Fruit fly (Drosophila melanogaster) whole organism, embryonic: ENCODE data around the gene Rtnl1.

ENCODE experiments used
- Asciz ChIP-seq: fragments of 200-800 bp; sonication (Bioruptor generic); optimal IDR thresholded peaks from 2 replicates; lab custom pipeline; 2017; ENCODE audit warnings: missing biosample characterization, mild to moderate bottlenecking, missing genetic modification characterization, missing genetic modification reagents
- Atf-2 ChIP-seq: fragments of 200-800 bp; sonication (Bioruptor generic); optimal IDR thresholded peaks from 2 replicates; lab custom pipeline; 2016; ENCODE audit warnings: missing biosample characterization, missing genetic modification characterization
- Bgb ChIP-seq: fragments of 200-800 bp; sonication (Bioruptor generic); IDR thresholded peaks from 2 replicates; pipeline ENCODE4 v1.3.6; 2022; ENCODE audit warnings: missing biosample characterization, missing genetic modification characterization; ENCODE audit not compliant: partially characterized antibody
- BtbVII ChIP-seq: fragments of 200-800 bp; sonication (Bioruptor generic); optimal IDR thresholded peaks from 3 replicates; lab custom pipeline; 2017; ENCODE audit warnings: missing biosample characterization, mild to moderate bottlenecking, missing genetic modification characterization
- Bteb2 ChIP-seq: fragments of 200-800 bp; sonication (Bioruptor generic); optimal IDR thresholded peaks from 2 replicates; lab custom pipeline; 2016; ENCODE audit warnings: missing biosample characterization, missing genetic modification characterization
- CG10209 ChIP-seq: fragments of 200-800 bp; sonication (Bioruptor generic); optimal IDR thresholded peaks from 3 replicates; lab custom pipeline; 2017; ENCODE audit warnings: missing biosample characterization, mild to moderate bottlenecking, missing genetic modification characterization, missing genetic modification reagents
- CG10462 ChIP-seq: fragments of 200-800 bp; sonication (Bioruptor generic); optimal IDR thresholded peaks from 2 replicates; lab custom pipeline; 2016; ENCODE audit warnings: missing biosample characterization, missing genetic modification characterization
- CG11560 ChIP-seq: fragments of 200-800 bp; sonication (Bioruptor generic); IDR thresholded peaks from 3 replicates; pipeline ENCODE4 v1.3.6; 2022; ENCODE audit warnings: missing biosample characterization, missing genetic modification characterization
- CG13775 ChIP-seq: fragments of 200-800 bp; sonication (Bioruptor generic); optimal IDR thresholded peaks from 3 replicates; lab custom pipeline; 2017; ENCODE audit warnings: missing biosample characterization, mild to moderate bottlenecking, missing genetic modification characterization
- CG15514 ChIP-seq: fragments of 200-800 bp; sonication (Bioruptor generic); optimal IDR thresholded peaks from 3 replicates; lab custom pipeline; 2017; ENCODE audit warnings: missing biosample characterization, missing genetic modification characterization, mild to moderate bottlenecking, moderate library complexity, missing genetic modification reagents
- CG16779 ChIP-seq: fragments of 200-800 bp; sonication (Bioruptor generic); IDR thresholded peaks from 2 replicates; pipeline ENCODE4 v1.3.6; 2022; ENCODE audit warnings: missing biosample characterization, missing genetic modification characterization
- CG17912 ChIP-seq: fragments of 200-800 bp; sonication (Bioruptor generic); optimal IDR thresholded peaks from 2 replicates; lab custom pipeline; 2018; ENCODE audit warnings: missing biosample characterization, mild to moderate bottlenecking, missing genetic modification characterization
- CG18476 ChIP-seq: fragments of 200-800 bp; sonication (Bioruptor generic); optimal IDR thresholded peaks from 2 replicates; lab custom pipeline; 2016; ENCODE audit warnings: missing biosample characterization, mild to moderate bottlenecking, missing genetic modification characterization
- CG2120 ChIP-seq: fragments of 200-800 bp; sonication (Bioruptor generic); optimal IDR thresholded peaks from 3 replicates; lab custom pipeline; 2016; ENCODE audit warnings: missing biosample characterization, missing genetic modification characterization
- CG3163 ChIP-seq: fragments of 200-800 bp; sonication (Bioruptor generic); optimal IDR thresholded peaks from 3 replicates; lab custom pipeline; 2016; ENCODE audit warnings: missing biosample characterization, missing genetic modification characterization
- CG3407 ChIP-seq: fragments of 200-800 bp; sonication (Bioruptor generic); optimal IDR thresholded peaks from 2 replicates; lab custom pipeline; 2018; ENCODE audit warnings: missing biosample characterization, mild to moderate bottlenecking, missing genetic modification characterization
- CG34224 ChIP-seq: fragments of 200-800 bp; sonication (Bioruptor generic); IDR thresholded peaks from 3 replicates; pipeline ENCODE4 v1.3.6; 2022; ENCODE audit warnings: missing biosample characterization, missing genetic modification characterization; ENCODE audit not compliant: partially characterized antibody
- CG42726 ChIP-seq: fragments of 200-800 bp; sonication (Bioruptor generic); IDR thresholded peaks from 2 replicates; pipeline ENCODE4 v1.3.6; 2022; ENCODE audit warnings: missing biosample characterization, missing genetic modification characterization; ENCODE audit not compliant: partially characterized antibody
- CG5245 ChIP-seq: fragments of 200-800 bp; sonication (Bioruptor generic); optimal IDR thresholded peaks from 3 replicates; lab custom pipeline; 2016; ENCODE audit warnings: missing biosample characterization, missing genetic modification characterization
- CG7987 ChIP-seq: fragments of 200-800 bp; sonication (Bioruptor generic); optimal IDR thresholded peaks from 2 replicates; lab custom pipeline; 2018; ENCODE audit warnings: missing biosample characterization, mild to moderate bottlenecking, missing genetic modification characterization, moderate library complexity
- E2f1 ChIP-seq: fragments of 200-800 bp; sonication (Bioruptor generic); IDR thresholded peaks from 2 replicates; pipeline ENCODE4 v1.3.6; 2022; ENCODE audit warnings: missing biosample characterization, missing genetic modification characterization
- Gsc ChIP-seq: fragments of 200-800 bp; sonication (Bioruptor generic); IDR thresholded peaks from 2 replicates; pipeline ENCODE4 v1.3.6; 2022; ENCODE audit warnings: missing biosample characterization, missing genetic modification characterization
- Lhr ChIP-seq: fragments of 200-800 bp; sonication (Bioruptor generic); optimal IDR thresholded peaks from 3 replicates; lab custom pipeline; 2017; ENCODE audit warnings: mild to moderate bottlenecking, missing biosample characterization, missing genetic modification reagents, missing genetic modification characterization
- MESR4 ChIP-seq: fragments of 200-800 bp; sonication (Bioruptor generic); optimal IDR thresholded peaks from 2 replicates; lab custom pipeline; 2018; ENCODE audit warnings: missing biosample characterization, mild to moderate bottlenecking, missing genetic modification characterization, moderate library complexity
- PHDP ChIP-seq: fragments of 200-800 bp; sonication (Bioruptor generic); optimal IDR thresholded peaks from 3 replicates; lab custom pipeline; 2018; ENCODE audit warnings: missing biosample characterization, mild to moderate bottlenecking, missing genetic modification characterization, moderate library complexity
- Sox102F ChIP-seq: fragments of 200-800 bp; sonication (Bioruptor generic); optimal IDR thresholded peaks from 2 replicates; lab custom pipeline; 2018; ENCODE audit warnings: missing biosample characterization, mild to moderate bottlenecking, missing genetic modification characterization, moderate library complexity
- ab ChIP-seq: fragments of 200-800 bp; sonication (Bioruptor generic); optimal IDR thresholded peaks from 2 replicates; lab custom pipeline; 2016; ENCODE audit warnings: missing biosample characterization, missing genetic modification characterization
- bbx ChIP-seq: fragments of 200-800 bp; sonication (Bioruptor generic); IDR thresholded peaks from 2 replicates; pipeline ENCODE4 v1.3.6; 2022; ENCODE audit warnings: missing biosample characterization, missing genetic modification characterization; ENCODE audit not compliant: partially characterized antibody
- bcd ChIP-seq: fragments of 200-800 bp; sonication (Bioruptor generic); optimal IDR thresholded peaks from 2 replicates; lab custom pipeline; 2017; ENCODE audit warnings: missing biosample characterization, mild to moderate bottlenecking, missing genetic modification characterization
- chn ChIP-seq: fragments of 200-800 bp; sonication (Bioruptor generic); optimal IDR thresholded peaks from 2 replicates; lab custom pipeline; 2016; ENCODE audit warnings: missing biosample characterization, missing genetic modification characterization
- ci ChIP-seq: fragments of 200-800 bp; sonication (Bioruptor generic); IDR thresholded peaks from 3 replicates; pipeline ENCODE4 v1.3.6; 2022; ENCODE audit warnings: missing biosample characterization, missing genetic modification characterization
- en ChIP-seq: fragments of 200-800 bp; sonication (Bioruptor generic); optimal IDR thresholded peaks from 2 replicates; lab custom pipeline; 2016; ENCODE audit warnings: missing biosample characterization, missing genetic modification characterization
- ewg ChIP-seq: fragments of 200-800 bp; sonication (Bioruptor generic); optimal IDR thresholded peaks from 3 replicates; lab custom pipeline; 2017; ENCODE audit warnings: mild to moderate bottlenecking, missing biosample characterization, missing genetic modification reagents, missing genetic modification characterization
- fd3F ChIP-seq: fragments of 200-800 bp; sonication (Bioruptor generic); optimal IDR thresholded peaks from 2 replicates; lab custom pipeline; 2018; ENCODE audit warnings: missing biosample characterization, mild to moderate bottlenecking, missing genetic modification characterization, moderate library complexity
- gce ChIP-seq: fragments of 200-800 bp; sonication (Bioruptor generic); IDR thresholded peaks from 3 replicates; pipeline ENCODE4 v1.3.6; 2022; ENCODE audit warnings: missing biosample characterization, missing genetic modification characterization
- gem ChIP-seq: fragments of 200-800 bp; sonication (Bioruptor generic); optimal IDR thresholded peaks from 2 replicates; lab custom pipeline; 2019; ENCODE audit warnings: missing biosample characterization, mild to moderate bottlenecking, missing genetic modification characterization, moderate library complexity
- grn ChIP-seq: fragments of 200-800 bp; sonication (Bioruptor generic); optimal IDR thresholded peaks from 3 replicates; lab custom pipeline; 2017; ENCODE audit warnings: missing biosample characterization, missing genetic modification characterization
- h ChIP-seq: fragments of >200 bp; optimal IDR thresholded peaks from 2 replicates; lab custom pipeline; 2017
- hkb ChIP-seq, 2 experiments: fragments of 200-800 bp in 1 of 2; fragments of >200 bp in 1 of 2; sonication (Bioruptor generic) in 1 of 2; IDR thresholded peaks in 1 of 2; optimal IDR thresholded peaks in 1 of 2; 2 replicates each; pipeline versions ENCODE4 v1.3.6 to Lab custom; 2017 to 2022; ENCODE audit warnings: missing biosample characterization in 1 of 2, missing genetic modification characterization in 1 of 2
- kni ChIP-seq: fragments of 200-800 bp; sonication (Bioruptor generic); optimal IDR thresholded peaks from 3 replicates; lab custom pipeline; 2017; ENCODE audit warnings: mild to moderate bottlenecking, missing biosample characterization, missing genetic modification reagents, missing genetic modification characterization
- lmd ChIP-seq: fragments of 200-800 bp; sonication (Bioruptor generic); IDR thresholded peaks from 2 replicates; pipeline ENCODE4 v1.3.6; 2022; ENCODE audit warnings: missing biosample characterization, missing genetic modification characterization
- prd ChIP-seq, 3 experiments: fragments of >200 bp in 2 of 3; fragments of 200-800 bp in 1 of 3; sonication (Bioruptor generic) in 1 of 3; optimal IDR thresholded peaks in 2 of 3; IDR thresholded peaks in 1 of 3; 2 replicates in 2 of 3; 3 replicates in 1 of 3; pipeline versions ENCODE4 v1.3.6 to Lab custom; 2017 to 2022; ENCODE audit warnings: missing biosample characterization in 1 of 3, missing genetic modification characterization in 1 of 3
- run ChIP-seq: fragments of 200-800 bp; sonication (Bioruptor generic); optimal IDR thresholded peaks from 3 replicates; lab custom pipeline; 2018; ENCODE audit warnings: missing biosample characterization, mild to moderate bottlenecking, missing genetic modification characterization
- sens ChIP-seq: fragments of 200-800 bp; sonication (Bioruptor generic); peaks from one replicate; lab custom pipeline; 2016; ENCODE audit warnings: missing biosample characterization, missing genetic modification characterization
- seq ChIP-seq: fragments of 200-800 bp; sonication (Bioruptor generic); IDR thresholded peaks from 2 replicates; pipeline ENCODE4 v1.3.6; 2022; ENCODE audit warnings: missing biosample characterization, missing genetic modification characterization
- sima ChIP-seq: fragments of 200-800 bp; sonication (Bioruptor generic); optimal IDR thresholded peaks from 2 replicates; lab custom pipeline; 2016; ENCODE audit warnings: missing biosample characterization, missing genetic modification characterization
- sna ChIP-seq: fragments of 200-800 bp; sonication (Bioruptor generic); IDR thresholded peaks from 2 replicates; pipeline ENCODE4 v1.3.6; 2022; ENCODE audit warnings: missing biosample characterization, missing genetic modification characterization; ENCODE audit not compliant: partially characterized antibody
- z ChIP-seq: fragments of 200-800 bp; sonication (Bioruptor generic); IDR thresholded peaks from 3 replicates; pipeline ENCODE4 v1.3.6; 2022; ENCODE audit warnings: missing biosample characterization, missing genetic modification characterization

The Rtnl1 gene

dm6 chr2L:5044892-5045619 is 35.5 kb upstream of the Rtnl1 start (continued):
- peak; percentile 24 for TF ChIP-seq run
- peak; percentile 85 for TF ChIP-seq ci (GFP tag; lab: Robert Waterston, UW)
- peak; percentile 41 for TF ChIP-seq fd3F (GFP tag; lab: Kevin White, UChicago)
- TF ChIP-seq CG10209 (GFP tag; lab: Kevin White, UChicago) = peak; percentile 34
- TF ChIP-seq prd (optimal IDR thresholded peaks at IDR 0.05; lab: Kevin White, UChicago) = no peak
- peak; percentile 61; the same call in 1 of the 3 replicates for TF ChIP-seq prd (GFP tag; IDR thresholded peaks at IDR 0.05; lab: Robert Waterston, UW)
- peak; percentile 46 for TF ChIP-seq BtbVII
- TF ChIP-seq Atf-2 (GFP tag; lab: Kevin White, UChicago) = peak; percentile 13
- peak; percentile 77; the same call in 2 of the 3 replicates for TF ChIP-seq gce (GFP tag; lab: Robert Waterston, UW)
- TF ChIP-seq CG7987 (GFP tag; lab: Kevin White, UChicago) = no peak
- TF ChIP-seq gem = peak; percentile 66
- TF ChIP-seq grn (GFP tag; lab: Kevin White, UChicago) = no peak
- peak; percentile 7 for TF ChIP-seq MESR4 (GFP tag; lab: Kevin White, UChicago)
- TF ChIP-seq kni (GFP tag; lab: Kevin White, UChicago) = no peak
- TF ChIP-seq Sox102F (GFP tag; lab: Kevin White, UChicago) = peak; percentile 67
- TF ChIP-seq CG3163 (GFP tag; lab: Kevin White, UChicago) = no peak
- peak; percentile 46 for TF ChIP-seq PHDP
- TF ChIP-seq CG10462 (GFP tag; lab: Kevin White, UChicago) = no peak
- peak; percentile 62 for TF ChIP-seq bcd
- TF ChIP-seq ab (GFP tag; lab: Kevin White, UChicago) = no peak
- TF ChIP-seq Lhr (GFP tag; lab: Kevin White, UChicago) = no peak
- TF ChIP-seq ewg = peak; percentile 36
- TF ChIP-seq CG11560 (tag; lab: Robert Waterston, UW) = no peak
- peak; percentile 37 for TF ChIP-seq CG2120
- TF ChIP-seq en (GFP tag; lab: Kevin White, UChicago) = no peak
- peak; percentile 24 for TF ChIP-seq Asciz (GFP tag; lab: Kevin White, UChicago)
- peak; percentile 67 for TF ChIP-seq CG13775 (GFP tag; lab: Kevin White, UChicago)
- TF ChIP-seq CG42726 (GFP tag; lab: Robert Waterston, UW) = no peak
- TF ChIP-seq bbx (GFP tag; lab: Robert Waterston, UW) = peak; percentile 46
- TF ChIP-seq Bteb2 (GFP tag; lab: Kevin White, UChicago) = no peak
- TF ChIP-seq CG34224 (GFP tag; lab: Robert Waterston, UW) = no peak
- no peak for TF ChIP-seq h
- TF ChIP-seq seq (GFP tag; lab: Robert Waterston, UW) = peak; percentile 73
- no peak for TF ChIP-seq z
- TF ChIP-seq CG16779 = peak; percentile 62
- TF ChIP-seq lmd = peak; percentile 54; the same call in 1 of the 2 replicates
- TF ChIP-seq CG17912 = no peak
- peak; percentile 23 for TF ChIP-seq CG18476 (GFP tag; lab: Kevin White, UChicago)
- no peak for TF ChIP-seq Bgb (GFP tag; lab: Robert Waterston, UW)
- TF ChIP-seq CG3407 (GFP tag; lab: Kevin White, UChicago) = peak; percentile 21
- TF ChIP-seq E2f1 (GFP tag; lab: Robert Waterston, UW) = peak; percentile 34
- peak; percentile 80 for TF ChIP-seq sens (GFP tag; lab: Kevin White, UChicago)
- TF ChIP-seq sna (GFP tag; lab: Robert Waterston, UW) = no peak
- TF ChIP-seq chn (GFP tag; lab: Kevin White, UChicago) = peak; percentile 51
- TF ChIP-seq CG15514 (GFP tag; lab: Kevin White, UChicago) = peak; percentile 26
- TF ChIP-seq hkb (optimal IDR thresholded peaks at IDR 0.05; lab: Kevin White, UChicago) = no peak
- peak; percentile 55 for TF ChIP-seq hkb (GFP tag; IDR thresholded peaks at IDR 0.05; lab: Robert Waterston, UW)
- TF ChIP-seq Gsc (GFP tag; lab: Robert Waterston, UW) = no peak
- TF ChIP-seq CG5245 = no peak
- TF ChIP-seq sima (GFP tag; lab: Kevin White, UChicago) = no peak
